Worm (Caenorhabditis elegans): ENCODE data around the gene djr-1.2.

The djr-1.2 gene

ce11 chrV:4055025-4055424 lies at the start of gene djr-1.2:
TSS of gene djr-1.2 (minus strand) at chrV:4055125.
- TF ChIP-seq pes-1 (GFP tag; IDR thresholded peaks at IDR 0.05): no peak
- no peak for TF ChIP-seq aly-1 (tag; optimal IDR thresholded peaks at IDR 0.05)
- no peak for TF ChIP-seq ceh-36 (tag; optimal IDR thresholded peaks at IDR 0.05)

- TF ChIP-seq hnd-1 (tag; optimal IDR thresholded peaks at IDR 0.05) (no peak), pes-1 (GFP tag; IDR thresholded peaks at IDR 0.05) (no peak), sea-1 (GFP tag; conservative IDR thresholded peaks at IDR 0.05) (no peak)
These were observed 49.4 kb upstream of the djr-1.2 start, which contains the start of gene srj-39 for ce11 chrV:4104298-4104697. TSS of gene srj-39 (plus strand) at chrV:4104598.

ce11 chrV:4101567-4101966 lies 46.6 kb upstream of the djr-1.2 start, which contains the start of gene srj-40:
TSS of gene srj-40 (plus strand) at chrV:4101867.
- TF ChIP-seq F13C5.2 (tag; optimal IDR thresholded peaks at IDR 0.05) (no peak), tbx-11 (GFP tag; IDR thresholded peaks at IDR 0.05) (no peak), hmg-4 (GFP tag; optimal IDR thresholded peaks at IDR 0.05) (no peak), sea-1 (GFP tag; conservative IDR thresholded peaks at IDR 0.05) (no peak), flt-1 (GFP tag; IDR thresholded peaks at IDR 0.05) (no peak), hmbx-1 (tag; optimal IDR thresholded peaks at IDR 0.05) (no peak), hnd-1 (tag; optimal IDR thresholded peaks at IDR 0.05) (no peak), ceh-13 (GFP tag; optimal IDR thresholded peaks at IDR 0.05) (no peak), B0310.2 (tag; optimal IDR thresholded peaks at IDR 0.05) (no peak), ama-1 (optimal IDR thresholded peaks at IDR 0.05) (no peak), aly-1 (tag; optimal IDR thresholded peaks at IDR 0.05) (no peak), tra-4 (tag; optimal IDR thresholded peaks at IDR 0.05) (no peak), tbx-37 (GFP tag; conservative IDR thresholded peaks at IDR 0.05) (no peak), ets-7 (tag; optimal IDR thresholded peaks at IDR 0.05) (no peak), ceh-36 (tag; optimal IDR thresholded peaks at IDR 0.05) (no peak)

ce11 chrV:4094740-4095139 lies 39.8 kb upstream of the djr-1.2 start, which contains the start of gene nhr-181:
TSS of gene nhr-181 (plus strand) at chrV:4095040.
- TF ChIP-seq hnd-1 (tag; optimal IDR thresholded peaks at IDR 0.05) (no peak), ceh-36 (tag; optimal IDR thresholded peaks at IDR 0.05) (no peak), ceh-13 (GFP tag; optimal IDR thresholded peaks at IDR 0.05) (no peak), tra-4 (tag; optimal IDR thresholded peaks at IDR 0.05) (no peak), flt-1 (GFP tag; IDR thresholded peaks at IDR 0.05) (no peak), hmg-4 (GFP tag; optimal IDR thresholded peaks at IDR 0.05) (no peak)

- TF ChIP-seq F13C5.2 (tag; optimal IDR thresholded peaks at IDR 0.05) (no peak), hmbx-1 (tag; optimal IDR thresholded peaks at IDR 0.05) (no peak)
These were observed 28.0 kb upstream of the djr-1.2 start, which contains the start of gene F38H12.5 for ce11 chrV:4082952-4083351. TSS of gene F38H12.5 (minus strand) at chrV:4083052.

ce11 chrV:4081283-4081682 lies 26.4 kb upstream of the djr-1.2 start, which contains the start of gene srh-211:
TSS of gene srh-211 (minus strand) at chrV:4081383.
- TF ChIP-seq tra-4 (tag; optimal IDR thresholded peaks at IDR 0.05): no peak
- no peak for TF ChIP-seq scrt-1 (GFP tag; IDR thresholded peaks at IDR 0.05)
- no peak for TF ChIP-seq pes-1 (GFP tag; IDR thresholded peaks at IDR 0.05)
- TF ChIP-seq F13C5.2 (tag; optimal IDR thresholded peaks at IDR 0.05): no peak
- no peak for TF ChIP-seq B0310.2 (tag; optimal IDR thresholded peaks at IDR 0.05)
- no peak for TF ChIP-seq ets-7 (tag; optimal IDR thresholded peaks at IDR 0.05)
- no peak for TF ChIP-seq sea-1 (GFP tag; conservative IDR thresholded peaks at IDR 0.05)
- no peak for TF ChIP-seq ceh-36 (tag; optimal IDR thresholded peaks at IDR 0.05)
- no peak for TF ChIP-seq tbx-11 (GFP tag; IDR thresholded peaks at IDR 0.05)
- no peak for TF ChIP-seq hmg-4 (GFP tag; optimal IDR thresholded peaks at IDR 0.05)
- no peak for TF ChIP-seq ceh-13 (GFP tag; optimal IDR thresholded peaks at IDR 0.05)
- TF ChIP-seq hmbx-1 (tag; optimal IDR thresholded peaks at IDR 0.05): no peak

ce11 chrV:4080546-4080945 lies 25.6 kb upstream of the djr-1.2 start:
- TF ChIP-seq hnd-1 (tag; optimal IDR thresholded peaks at IDR 0.05) (no peak), tbx-11 (GFP tag; IDR thresholded peaks at IDR 0.05) (no peak), pes-1 (GFP tag; IDR thresholded peaks at IDR 0.05) (no peak), B0310.2 (tag; optimal IDR thresholded peaks at IDR 0.05) (no peak), hmg-4 (GFP tag; optimal IDR thresholded peaks at IDR 0.05) (no peak), ceh-13 (GFP tag; optimal IDR thresholded peaks at IDR 0.05) (no peak), ceh-36 (tag; optimal IDR thresholded peaks at IDR 0.05) (no peak), tra-4 (tag; optimal IDR thresholded peaks at IDR 0.05) (no peak), ets-7 (tag; optimal IDR thresholded peaks at IDR 0.05) (no peak), hmbx-1 (tag; optimal IDR thresholded peaks at IDR 0.05) (no peak), aly-1 (tag; optimal IDR thresholded peaks at IDR 0.05) (no peak), tbx-37 (GFP tag; conservative IDR thresholded peaks at IDR 0.05) (no peak), flt-1 (GFP tag; IDR thresholded peaks at IDR 0.05) (no peak), sea-1 (GFP tag; conservative IDR thresholded peaks at IDR 0.05) (no peak)

- no peak for TF ChIP-seq tra-4 (tag; optimal IDR thresholded peaks at IDR 0.05)
- TF ChIP-seq ceh-36 (tag; optimal IDR thresholded peaks at IDR 0.05): no peak
- TF ChIP-seq flt-1 (GFP tag; IDR thresholded peaks at IDR 0.05): no peak
- no peak for TF ChIP-seq ceh-13 (GFP tag; optimal IDR thresholded peaks at IDR 0.05)
- no peak for TF ChIP-seq F13C5.2 (tag; optimal IDR thresholded peaks at IDR 0.05)
These were observed 18.5 kb upstream of the djr-1.2 start, which contains the start of gene otpl-2 for ce11 chrV:4073455-4073854. TSS of gene otpl-2 (plus strand) at chrV:4073755.

ce11 chrV:4056203-4056602 lies 1.3 kb upstream of the djr-1.2 start:
- TF ChIP-seq B0310.2 (tag; optimal IDR thresholded peaks at IDR 0.05) (no peak), tbx-11 (GFP tag; IDR thresholded peaks at IDR 0.05) (no peak), aly-1 (tag; optimal IDR thresholded peaks at IDR 0.05) (no peak), pes-1 (GFP tag; IDR thresholded peaks at IDR 0.05) (no peak), hmbx-1 (tag; optimal IDR thresholded peaks at IDR 0.05) (no peak)

Measured in whole organism, early embryonic.